Worm (Caenorhabditis elegans) whole organism, L1 larva: ENCODE results near the gene T03D3.5.

Experiments used
- aha-1 ChIP-seq: fragments of 150-350 bp; optimal IDR thresholded peaks from 2 replicates; lab custom pipeline; 2014; ENCODE audit warnings: missing biosample characterization, missing genetic modification characterization
- ceh-90 ChIP-seq: sonication (generic microtip); optimal IDR thresholded peaks from 2 replicates; lab custom pipeline; 2016; ENCODE audit warnings: missing genetic modification characterization, missing compliant biosample characterization
- egl-27 ChIP-seq, 2 experiments: fragments of 150-350 bp in 1 of 2; sonication (generic microtip); optimal IDR thresholded peaks; 3 replicates each; lab custom pipeline; 2017 to 2018; ENCODE audit warnings: missing biosample characterization in 2 of 2, missing genetic modification characterization in 2 of 2, missing genetic modification reagents in 2 of 2
- fos-1 ChIP-seq: fragments of 150-350 bp; optimal IDR thresholded peaks from 2 replicates; lab custom pipeline; 2014; ENCODE audit warnings: missing biosample characterization, missing genetic modification characterization
- nhr-28 ChIP-seq: fragments of 150-350 bp; optimal IDR thresholded peaks from 2 replicates; lab custom pipeline; 2014; ENCODE audit warnings: missing biosample characterization, missing genetic modification characterization
- pag-3 ChIP-seq: sonication (generic microtip); optimal IDR thresholded peaks from 2 replicates; lab custom pipeline; 2017; ENCODE audit warnings: missing genetic modification characterization, mild to moderate bottlenecking, missing compliant biosample characterization, antibody characterized with exemption, borderline replicate concordance; ENCODE audit not compliant: insufficient read depth

DNA sequence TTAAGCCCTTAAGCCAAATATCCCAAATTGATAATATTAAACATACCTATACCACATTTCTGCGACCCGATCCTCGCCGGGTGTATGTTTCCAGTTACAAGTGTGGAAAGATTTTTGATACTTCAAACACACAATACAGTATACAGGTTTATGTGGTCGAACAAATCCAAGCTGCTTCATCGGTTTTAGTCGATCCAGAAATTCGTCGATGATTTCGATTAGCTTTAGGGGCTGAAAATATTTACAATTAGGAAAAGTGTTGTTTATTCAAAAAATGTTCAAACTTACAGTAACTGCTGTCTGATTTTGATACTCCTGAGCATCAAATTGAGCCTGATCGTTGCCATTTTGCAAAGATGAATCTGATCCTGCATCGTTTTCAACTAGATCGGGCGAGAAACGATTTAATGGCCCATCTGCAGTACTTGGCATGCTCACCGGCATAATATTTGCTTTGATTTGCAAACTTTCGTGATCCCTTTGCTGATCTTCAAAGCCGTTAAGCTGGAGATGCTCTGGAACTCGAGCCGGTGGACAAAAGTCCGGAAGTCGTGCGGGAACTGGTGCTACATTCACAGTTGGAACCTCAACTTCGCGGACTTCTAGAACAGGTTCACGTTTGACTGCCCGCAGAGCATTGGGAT, 49.7 kb upstream of the T03D3.5 start:
- TF ChIP-seq nhr-28 (tag; lab: Kevin White, UChicago), result no peak
- TF ChIP-seq ceh-90, result no peak
- no peak for TF ChIP-seq fos-1 (tag; lab: Kevin White, UChicago)
- TF ChIP-seq pag-3 (tag; lab: Kevin White, UChicago), result no peak
- no peak for TF ChIP-seq aha-1 (tag; lab: Kevin White, UChicago)
- TF ChIP-seq egl-27 (tag; optimal IDR thresholded peaks at IDR 0.05; lab: Kevin White, UChicago), result no peak
